Fruit fly (Drosophila melanogaster): ENCODE results near the gene CG7384.

dm6 chr2L:10499608-10500007, 10.6 kb downstream of the CG7384 start:
- TF ChIP-seq psq (optimal IDR thresholded peaks at IDR 0.05) (no peak), usp (GFP tag; optimal IDR thresholded peaks at IDR 0.05) (no peak), Dll (optimal IDR thresholded peaks at IDR 0.05) (no peak), CG8478 (optimal IDR thresholded peaks at IDR 0.05) (no peak), pan (optimal IDR thresholded peaks at IDR 0.05) (no peak), EcR (GFP tag; optimal IDR thresholded peaks at IDR 0.05) (no peak)
